Worm (Caenorhabditis elegans): Measurements from ENCODE around the gene sqt-2.

The sqt-2 gene

DNA sequence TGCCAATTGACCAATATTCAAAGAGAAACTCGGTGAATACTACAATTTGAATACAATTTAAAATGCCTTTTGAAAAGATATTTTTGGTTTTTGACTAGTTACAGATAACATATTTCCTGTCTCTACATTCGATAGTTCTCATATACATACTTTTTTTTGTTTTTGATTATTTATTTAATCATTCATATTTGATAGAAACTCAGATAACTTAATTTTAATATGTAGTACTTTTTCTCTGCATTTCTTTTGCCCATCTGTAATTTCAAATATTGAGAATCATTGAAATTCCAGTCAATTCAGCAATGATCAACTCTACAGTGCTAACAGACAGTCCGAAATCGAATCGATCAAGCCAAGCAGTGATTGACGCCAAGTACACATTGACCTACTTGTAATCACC is 37.9 kb downstream of the sqt-2 start, which contains the start of gene C23H3.2:
C23H3.2 (plus strand) TSS at position 301 of the 400 bp plus-strand sequence.
- TF ChIP-seq dao-5 (tag; optimal IDR thresholded peaks at IDR 0.05) (no peak), him-1 (tag; optimal IDR thresholded peaks at IDR 0.05) (no peak), W03F9.2 (tag; optimal IDR thresholded peaks at IDR 0.05) (no peak)

DNA sequence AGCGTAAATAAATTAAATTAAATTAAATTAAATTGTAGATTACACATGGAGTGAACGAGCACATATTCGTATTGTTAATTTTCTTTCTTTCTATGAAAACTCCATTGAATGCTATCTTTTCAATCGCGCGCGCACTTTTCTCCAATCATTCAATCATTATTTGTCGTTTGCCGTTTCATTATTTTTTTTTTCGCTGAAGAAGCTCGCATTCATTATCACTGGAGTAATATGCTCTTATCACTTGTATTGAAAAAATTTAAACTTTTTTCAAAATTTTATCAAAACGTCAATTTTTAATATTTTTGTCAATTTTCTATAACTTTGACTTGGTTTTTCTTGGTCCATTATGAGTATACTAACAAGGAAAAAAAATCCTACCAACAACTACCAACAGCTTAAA is 42.4 kb downstream of the sqt-2 start:
- TF ChIP-seq him-1 (tag; optimal IDR thresholded peaks at IDR 0.05) = no peak
- TF ChIP-seq W03F9.2 (tag; optimal IDR thresholded peaks at IDR 0.05) = no peak
- no peak for TF ChIP-seq dao-5 (tag; optimal IDR thresholded peaks at IDR 0.05)

DNA sequence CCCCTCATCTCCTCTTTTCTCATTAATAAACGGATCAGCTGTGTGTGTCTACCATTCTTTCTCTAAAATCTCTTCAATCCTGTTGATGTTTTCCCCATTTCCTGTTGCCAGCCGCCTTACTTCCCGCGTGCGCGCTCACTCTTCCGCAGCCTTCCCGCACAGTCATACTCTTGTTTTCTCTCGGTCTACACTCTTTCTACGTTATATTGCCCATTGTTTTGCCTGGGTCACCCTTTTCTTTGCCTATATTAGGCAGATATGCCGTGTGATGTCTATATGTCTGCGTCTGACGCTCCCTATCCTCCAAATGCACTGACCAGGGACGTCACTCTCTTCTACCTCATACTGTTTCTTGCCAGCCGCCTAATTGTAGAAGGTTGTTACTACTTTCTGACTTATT is 43.2 kb downstream of the sqt-2 start:
- TF ChIP-seq W03F9.2 (tag; optimal IDR thresholded peaks at IDR 0.05) = no peak
- no peak for TF ChIP-seq him-1 (tag; optimal IDR thresholded peaks at IDR 0.05)
- TF ChIP-seq dao-5 (tag; optimal IDR thresholded peaks at IDR 0.05) = no peak

DNA sequence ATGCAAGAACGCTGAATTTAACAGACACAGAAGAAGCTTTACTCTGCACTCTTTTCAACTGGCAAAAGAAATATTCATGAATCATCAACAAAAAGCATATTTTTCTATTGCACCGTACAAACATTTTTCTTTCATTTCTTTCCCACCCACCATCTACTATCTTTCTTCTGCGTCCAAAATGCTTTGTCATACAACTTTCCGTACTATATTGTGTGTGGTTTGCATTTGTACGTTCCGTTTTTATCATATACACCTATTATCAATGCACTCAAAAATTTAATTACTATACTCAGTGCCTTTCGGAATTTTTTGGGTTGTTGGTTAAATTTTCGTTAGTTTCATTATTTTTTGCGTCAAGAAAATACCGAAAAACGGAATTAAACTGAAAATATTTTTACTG is 44.5 kb downstream of the sqt-2 start:
- TF ChIP-seq him-1 (tag; optimal IDR thresholded peaks at IDR 0.05) (no peak), W03F9.2 (tag; optimal IDR thresholded peaks at IDR 0.05) (no peak), dao-5 (tag; optimal IDR thresholded peaks at IDR 0.05) (no peak)

DNA sequence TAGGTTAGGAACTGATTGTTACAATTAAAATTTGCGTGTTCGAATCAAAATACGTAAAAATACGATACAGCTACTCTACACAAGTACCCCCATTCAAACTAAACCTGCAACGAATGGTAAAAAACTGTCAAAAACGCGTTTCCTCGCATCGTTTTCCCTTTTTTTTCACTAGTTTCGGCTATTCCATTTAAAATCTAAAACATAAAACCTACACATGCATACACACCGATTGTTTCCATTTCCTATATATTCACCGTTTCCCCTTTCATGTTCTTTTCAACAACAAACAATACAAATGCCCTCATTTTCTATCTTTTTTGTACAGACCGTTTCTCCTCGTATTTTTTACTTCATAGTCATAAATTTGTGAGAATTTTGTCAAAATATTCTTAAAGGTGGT is 45.6 kb downstream of the sqt-2 start:
- TF ChIP-seq dao-5 (tag; optimal IDR thresholded peaks at IDR 0.05) (no peak), W03F9.2 (tag; optimal IDR thresholded peaks at IDR 0.05) (no peak), him-1 (tag; optimal IDR thresholded peaks at IDR 0.05) (no peak)

DNA sequence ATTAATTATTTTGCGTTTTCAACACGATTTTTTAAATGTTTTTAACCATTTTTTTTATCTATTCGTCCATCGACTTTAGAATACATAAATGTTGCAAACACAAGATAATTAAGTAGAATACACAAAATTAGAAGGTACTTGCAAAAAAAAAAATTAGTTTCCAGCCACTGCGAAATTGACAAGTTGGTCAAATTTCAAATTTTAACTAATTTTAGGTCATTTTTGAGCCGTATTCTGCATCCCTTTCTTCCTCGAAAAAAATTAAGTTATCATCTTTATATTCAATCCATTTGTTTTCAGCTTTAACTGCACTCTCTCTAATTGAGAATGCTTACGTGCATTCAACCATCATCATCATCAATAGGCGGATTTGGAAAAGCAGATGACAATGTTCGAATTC is 46.2 kb downstream of the sqt-2 start, which contains the start of gene egl-26:
egl-26 (plus strand) TSS at position 301 of the 400 bp plus-strand sequence.
- TF ChIP-seq W03F9.2 (tag; optimal IDR thresholded peaks at IDR 0.05) (no peak), him-1 (tag; optimal IDR thresholded peaks at IDR 0.05) (no peak), dao-5 (tag; optimal IDR thresholded peaks at IDR 0.05) (no peak)

DNA sequence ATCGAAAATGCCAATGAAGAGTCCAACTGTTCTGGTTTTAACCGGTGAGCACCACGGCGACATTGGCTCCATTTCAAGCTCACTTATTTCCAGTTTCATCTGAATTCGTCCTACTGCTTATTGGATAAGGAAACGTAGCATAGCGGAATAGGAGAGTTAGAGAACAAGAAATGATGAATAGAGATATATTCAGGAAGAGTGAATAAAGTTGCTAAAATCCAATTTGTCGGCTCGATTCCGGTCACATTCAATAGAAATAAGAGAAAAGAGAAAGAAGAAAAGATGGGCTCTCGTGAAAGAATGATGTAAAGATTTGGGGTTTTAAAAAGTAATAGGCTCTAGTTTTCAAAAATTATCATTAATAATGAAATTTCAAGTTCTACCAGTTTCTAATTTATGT is 50.2 kb downstream of the sqt-2 start:
- TF ChIP-seq him-1 (tag; optimal IDR thresholded peaks at IDR 0.05) = no peak
- no peak for TF ChIP-seq W03F9.2 (tag; optimal IDR thresholded peaks at IDR 0.05)
- no peak for TF ChIP-seq dao-5 (tag; optimal IDR thresholded peaks at IDR 0.05)

DNA sequence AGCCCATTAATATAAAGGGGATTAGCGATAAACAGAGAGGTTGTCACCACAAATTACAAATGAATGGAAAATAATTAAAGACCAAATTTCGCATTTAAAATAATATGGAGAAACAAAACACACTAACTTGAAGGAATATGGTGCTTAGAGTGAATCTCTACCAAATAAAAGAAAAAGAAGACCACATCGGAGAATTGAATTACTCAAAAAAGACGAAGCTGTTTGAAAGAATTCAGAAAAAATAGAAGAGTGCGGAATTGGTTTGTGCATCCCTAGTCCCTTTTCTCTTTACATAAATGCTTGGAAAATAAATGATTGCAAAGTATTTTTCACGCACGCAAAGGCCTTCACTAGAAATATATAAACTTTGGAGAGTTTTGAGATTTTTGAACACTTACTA is 50.8 kb downstream of the sqt-2 start:
- TF ChIP-seq W03F9.2 (tag; optimal IDR thresholded peaks at IDR 0.05) (no peak), dao-5 (tag; optimal IDR thresholded peaks at IDR 0.05) (no peak), him-1 (tag; optimal IDR thresholded peaks at IDR 0.05) (no peak)

Data from whole organism, L4/young adult.